Fruit fly (Drosophila melanogaster) whole organism, prepupa: ENCODE data around the gene Gr98b.

Experiments used
- CG10631 ChIP-seq: fragments of 200-800 bp; sonication (Bioruptor generic); optimal IDR thresholded peaks from 2 replicates; lab custom pipeline; 2016; ENCODE audit warnings: missing biosample characterization, missing genetic modification characterization
- CG10669 ChIP-seq: fragments of 200-800 bp; sonication (Bioruptor generic); optimal IDR thresholded peaks from 3 replicates; lab custom pipeline; 2018; ENCODE audit warnings: missing biosample characterization, mild to moderate bottlenecking, missing genetic modification characterization, moderate library complexity
- CG11762 ChIP-seq: fragments of 200-800 bp; sonication (Bioruptor generic); optimal IDR thresholded peaks from 3 replicates; lab custom pipeline; 2016; ENCODE audit warnings: missing biosample characterization, missing genetic modification characterization; ENCODE audit not compliant: insufficient read depth
- CG11902 ChIP-seq: fragments of 200-800 bp; sonication (Bioruptor generic); optimal IDR thresholded peaks from 3 replicates; lab custom pipeline; 2016; ENCODE audit warnings: missing biosample characterization, missing genetic modification characterization
- CG15336 ChIP-seq: fragments of 200-800 bp; sonication (Bioruptor generic); IDR thresholded peaks from 2 replicates; pipeline ENCODE4 v1.3.6; 2022; ENCODE audit warnings: missing biosample characterization, missing genetic modification characterization
- CG3032 ChIP-seq: fragments of 200-800 bp; optimal IDR thresholded peaks from 2 replicates; lab custom pipeline; 2019; ENCODE audit warnings: missing biosample characterization, mild to moderate bottlenecking, missing genetic modification characterization, moderate library complexity
- CG31627 ChIP-seq: fragments of 200-800 bp; sonication (Bioruptor generic); optimal IDR thresholded peaks from 3 replicates; lab custom pipeline; 2016; ENCODE audit warnings: missing biosample characterization, missing genetic modification characterization
- CG34406 ChIP-seq: fragments of 200-800 bp; sonication (Bioruptor generic); optimal IDR thresholded peaks from 3 replicates; lab custom pipeline; 2016; ENCODE audit warnings: missing biosample characterization, missing genetic modification characterization
- CG3919 ChIP-seq: fragments of 200-800 bp; sonication (Bioruptor generic); optimal IDR thresholded peaks from 3 replicates; lab custom pipeline; 2016; ENCODE audit warnings: missing biosample characterization, missing genetic modification characterization
- CG6792 ChIP-seq: fragments of 200-800 bp; sonication (Bioruptor generic); optimal IDR thresholded peaks from 3 replicates; lab custom pipeline; 2016; ENCODE audit warnings: missing biosample characterization, missing genetic modification characterization
- CG6854 ChIP-seq: fragments of 200-800 bp; sonication (Bioruptor generic); optimal IDR thresholded peaks from 2 replicates; lab custom pipeline; 2017; ENCODE audit warnings: missing biosample characterization, mild to moderate bottlenecking, missing genetic modification characterization
- CG7368 ChIP-seq: fragments of 200-800 bp; sonication (Bioruptor generic); optimal IDR thresholded peaks from 3 replicates; lab custom pipeline; 2016; ENCODE audit warnings: missing biosample characterization, missing genetic modification characterization
- CG8119 ChIP-seq: fragments of 200-800 bp; sonication (Bioruptor generic); IDR thresholded peaks from 3 replicates; pipeline ENCODE4 v1.3.6; 2022; ENCODE audit warnings: missing biosample characterization, missing genetic modification characterization
- CG8632 ChIP-seq: fragments of 200-800 bp; sonication (Bioruptor generic); optimal IDR thresholded peaks from 3 replicates; lab custom pipeline; 2016; ENCODE audit warnings: missing biosample characterization, missing genetic modification characterization
- CG9139 ChIP-seq: fragments of 200-800 bp; sonication (Bioruptor generic); optimal IDR thresholded peaks from 3 replicates; lab custom pipeline; 2017; ENCODE audit warnings: missing biosample characterization, mild to moderate bottlenecking, missing genetic modification characterization
- Eip75B ChIP-seq: fragments of 200-800 bp; sonication (Bioruptor generic); optimal IDR thresholded peaks from 3 replicates; lab custom pipeline; 2016; ENCODE audit warnings: missing biosample characterization, missing genetic modification characterization
- Eip78C ChIP-seq: fragments of 200-800 bp; sonication (Bioruptor generic); peaks from one replicate; lab custom pipeline; 2016; ENCODE audit warnings: missing biosample characterization, missing genetic modification characterization
- Ets21C ChIP-seq: fragments of 200-800 bp; sonication (Bioruptor generic); optimal IDR thresholded peaks from 3 replicates; lab custom pipeline; 2016; ENCODE audit warnings: missing biosample characterization, missing genetic modification characterization
- Ets96B ChIP-seq: fragments of 200-800 bp; optimal IDR thresholded peaks from 2 replicates; lab custom pipeline; 2019; ENCODE audit warnings: missing biosample characterization, mild to moderate bottlenecking, missing genetic modification characterization, moderate library complexity
- Gug ChIP-seq: fragments of 200-800 bp; sonication (Bioruptor generic); IDR thresholded peaks from 2 replicates; pipeline ENCODE4 v1.3.6; 2022; ENCODE audit warnings: missing biosample characterization, missing genetic modification characterization
- Hr38 ChIP-seq: sonication (Bioruptor generic); optimal IDR thresholded peaks from 2 replicates; lab custom pipeline; 2016; ENCODE audit warnings: missing biosample characterization, missing genetic modification characterization
- Hr39 ChIP-seq: fragments of 200-800 bp; sonication (Bioruptor generic); optimal IDR thresholded peaks from 2 replicates; lab custom pipeline; 2016; ENCODE audit warnings: missing biosample characterization, missing genetic modification characterization
- Lpt ChIP-seq: fragments of 200-800 bp; sonication (Bioruptor generic); optimal IDR thresholded peaks from 3 replicates; lab custom pipeline; 2016; ENCODE audit warnings: missing biosample characterization, missing genetic modification characterization
- Met ChIP-seq: fragments of 200-800 bp; sonication (Bioruptor generic); optimal IDR thresholded peaks from 3 replicates; lab custom pipeline; 2016; ENCODE audit warnings: missing biosample characterization, missing genetic modification characterization
- Smox ChIP-seq: fragments of 200-800 bp; sonication (Bioruptor generic); optimal IDR thresholded peaks from 3 replicates; lab custom pipeline; 2016; ENCODE audit warnings: missing biosample characterization, missing genetic modification characterization
- Sox102F ChIP-seq: fragments of 200-800 bp; sonication (Bioruptor generic); optimal IDR thresholded peaks from 2 replicates; lab custom pipeline; 2016; ENCODE audit warnings: missing biosample characterization, mild to moderate bottlenecking, missing genetic modification characterization
- Sox14 ChIP-seq: fragments of 200-800 bp; sonication (Bioruptor generic); optimal IDR thresholded peaks from 3 replicates; lab custom pipeline; 2016; ENCODE audit warnings: missing biosample characterization, missing genetic modification characterization
- Sox15 ChIP-seq: fragments of 200-800 bp; sonication (Bioruptor generic); optimal IDR thresholded peaks from 3 replicates; lab custom pipeline; 2016; ENCODE audit warnings: missing biosample characterization, missing genetic modification characterization
- cyc ChIP-seq: fragments of 200-800 bp; sonication (Bioruptor generic); optimal IDR thresholded peaks from 3 replicates; lab custom pipeline; 2016; ENCODE audit warnings: missing biosample characterization, missing genetic modification characterization
- dac ChIP-seq: fragments of 200-800 bp; sonication (Bioruptor generic); optimal IDR thresholded peaks from 2 replicates; lab custom pipeline; 2017; ENCODE audit warnings: missing biosample characterization, mild to moderate bottlenecking, missing genetic modification characterization
- dsx ChIP-seq: fragments of 200-800 bp; optimal IDR thresholded peaks from 3 replicates; lab custom pipeline; 2019; ENCODE audit warnings: missing biosample characterization, mild to moderate bottlenecking, missing genetic modification characterization, moderate library complexity; ENCODE audit not compliant: poor library complexity, severe bottlenecking
- eg ChIP-seq: fragments of 200-800 bp; sonication (Bioruptor generic); IDR thresholded peaks from 3 replicates; pipeline ENCODE4 v1.3.6; 2022; ENCODE audit warnings: missing biosample characterization, missing genetic modification characterization
- esn ChIP-seq: fragments of 200-800 bp; sonication (Bioruptor generic); optimal IDR thresholded peaks from 2 replicates; lab custom pipeline; 2016; ENCODE audit warnings: missing biosample characterization, mild to moderate bottlenecking, missing genetic modification characterization, moderate library complexity
- fd59A ChIP-seq: fragments of 200-800 bp; sonication (Bioruptor generic); optimal IDR thresholded peaks from 2 replicates; lab custom pipeline; 2017; ENCODE audit warnings: missing biosample characterization, mild to moderate bottlenecking, missing genetic modification characterization, missing genetic modification reagents
- fkh ChIP-seq: fragments of 200-800 bp; sonication (Bioruptor generic); optimal IDR thresholded peaks from 3 replicates; lab custom pipeline; 2017; ENCODE audit warnings: missing biosample characterization, mild to moderate bottlenecking, missing genetic modification characterization, moderate library complexity
- lz ChIP-seq: fragments of 200-800 bp; sonication (Bioruptor generic); optimal IDR thresholded peaks from 3 replicates; lab custom pipeline; 2016; ENCODE audit warnings: missing biosample characterization, missing genetic modification characterization
- net ChIP-seq: fragments of 200-800 bp; sonication (Bioruptor generic); optimal IDR thresholded peaks from 3 replicates; lab custom pipeline; 2016; ENCODE audit warnings: missing biosample characterization, missing genetic modification characterization
- pdm3 ChIP-seq: fragments of 200-800 bp; sonication (Bioruptor generic); optimal IDR thresholded peaks from 3 replicates; lab custom pipeline; 2016; ENCODE audit warnings: missing biosample characterization, missing genetic modification characterization
- salr ChIP-seq, 2 experiments: fragments of 200-800 bp; sonication (Bioruptor generic); optimal IDR thresholded peaks; 3 replicates each; lab custom pipeline; 2016 to 2018; ENCODE audit warnings: missing biosample characterization in 2 of 2, missing genetic modification characterization in 2 of 2, mild to moderate bottlenecking in 1 of 2
- spab ChIP-seq: fragments of 200-800 bp; sonication (Bioruptor generic); optimal IDR thresholded peaks from 2 replicates; lab custom pipeline; 2017; ENCODE audit warnings: missing biosample characterization, mild to moderate bottlenecking, missing genetic modification characterization, missing genetic modification reagents
- svp ChIP-seq: fragments of 200-800 bp; sonication (Bioruptor generic); peaks from one replicate; lab custom pipeline; 2016; ENCODE audit warnings: missing biosample characterization, missing genetic modification characterization
- topi ChIP-seq: fragments of 200-800 bp; sonication (Bioruptor generic); optimal IDR thresholded peaks from 3 replicates; lab custom pipeline; 2016; ENCODE audit warnings: missing biosample characterization, missing genetic modification characterization

Gene Gr98b

DNA sequence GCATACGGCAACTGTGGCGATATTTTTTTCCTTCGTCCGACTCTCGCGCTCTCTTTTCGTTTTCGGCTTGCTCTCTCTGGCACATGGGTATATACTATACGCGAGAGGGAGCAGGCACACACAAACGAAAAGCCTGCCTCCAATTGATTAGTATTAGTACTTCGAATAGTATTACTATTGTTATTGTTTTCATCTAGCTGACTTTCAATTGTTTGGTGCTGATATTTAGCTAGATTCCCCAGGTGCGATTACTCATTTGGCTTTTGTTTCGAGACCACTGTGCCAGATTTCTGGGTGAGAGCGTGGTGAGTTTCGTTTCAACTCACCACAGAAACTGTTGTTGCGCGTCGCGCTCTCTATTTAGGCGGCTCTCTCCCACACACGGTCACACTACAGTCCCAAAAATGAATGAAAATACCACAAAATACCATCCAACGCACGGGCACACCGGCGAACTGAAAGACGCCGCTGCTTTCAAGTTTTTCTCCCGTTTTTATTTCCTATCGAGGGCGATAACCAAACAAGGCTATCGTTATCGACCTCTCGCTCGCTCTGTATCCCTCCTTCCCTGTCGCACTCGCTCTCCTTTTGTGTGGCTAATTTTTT is 39.1 kb downstream of the Gr98b start (continued):
- peak; percentile 23 to 62 for TF ChIP-seq salr (GFP tag; optimal IDR thresholded peaks at IDR 0.05; lab: Kevin White, UChicago)
- peak; percentile 79 for TF ChIP-seq Sox14 (GFP tag; lab: Kevin White, UChicago)
- no peak for TF ChIP-seq CG8119 (GFP tag; lab: Robert Waterston, UW)
- TF ChIP-seq Ets96B: peak; percentile 70
- peak; percentile 67 for TF ChIP-seq CG10669 (GFP tag; lab: Kevin White, UChicago)
- peak; percentile 64 for TF ChIP-seq CG9139 (GFP tag; lab: Kevin White, UChicago)
- no peak for TF ChIP-seq Smox (GFP tag; lab: Kevin White, UChicago)
- TF ChIP-seq Sox102F (GFP tag; lab: Kevin White, UChicago): peak; percentile 88
- TF ChIP-seq dac: no peak
- TF ChIP-seq CG15336 (GFP tag; lab: Robert Waterston, UW): no peak
- TF ChIP-seq Lpt: peak; percentile 69
- TF ChIP-seq fd59A (GFP tag; lab: Kevin White, UChicago): no peak
- TF ChIP-seq Eip75B (GFP tag; lab: Kevin White, UChicago): peak; percentile 86
- peak; percentile 43 for TF ChIP-seq CG10631 (GFP tag; lab: Kevin White, UChicago)
- TF ChIP-seq Gug (GFP tag; lab: Robert Waterston, UW): no peak
- TF ChIP-seq CG34406: peak; percentile 69
- TF ChIP-seq CG3919: peak; percentile 80
- TF ChIP-seq Hr38 (GFP tag; lab: Kevin White, UChicago): no peak
- TF ChIP-seq Sox15 (GFP tag; lab: Kevin White, UChicago): peak; percentile 30
- TF ChIP-seq fkh: no peak
- peak; percentile 65 for TF ChIP-seq CG31627 (GFP tag; lab: Kevin White, UChicago)
- no peak for TF ChIP-seq eg (GFP tag; lab: Robert Waterston, UW)
- TF ChIP-seq, all 60 proteins: peak for 46

DNA sequence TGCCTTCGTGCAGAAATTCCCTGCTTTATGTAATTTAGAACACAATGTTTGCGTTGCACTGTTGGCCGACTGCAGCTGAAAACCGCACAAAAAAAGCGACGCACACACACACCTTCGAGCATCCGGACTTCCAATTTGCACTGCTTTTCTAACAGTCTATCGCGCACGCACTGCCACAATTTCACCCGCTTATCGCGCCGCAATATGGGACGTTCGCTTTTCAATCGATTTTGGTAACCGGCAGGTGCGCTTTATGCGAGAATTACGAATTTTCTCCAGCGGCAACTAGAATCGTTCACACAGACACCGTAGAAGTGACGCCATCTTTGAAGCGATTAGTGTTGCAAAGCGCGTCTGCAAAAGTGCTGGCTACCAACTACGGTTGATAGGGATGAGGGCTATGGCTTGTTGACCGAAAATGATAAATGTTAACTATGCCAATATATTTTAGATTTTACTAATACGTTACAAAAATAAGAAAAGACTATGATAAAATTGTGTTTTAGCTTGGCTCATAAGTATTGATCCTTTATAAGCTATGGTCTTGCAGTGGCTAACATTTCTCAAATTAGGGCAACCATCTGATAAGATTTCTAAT is 39.7 kb downstream of the Gr98b start, which contains the start of gene wdb:
TSS of gene wdb (minus strand) at position 352 of the 598 bp plus-strand sequence.
- peak in 1 of 2 experiments; percentile 29 for TF ChIP-seq salr (GFP tag; optimal IDR thresholded peaks at IDR 0.05; lab: Kevin White, UChicago)
- TF ChIP-seq Met: peak; percentile 60
- TF ChIP-seq esn (GFP tag; lab: Kevin White, UChicago): peak; percentile 71
- TF ChIP-seq CG3919: peak; percentile 72
- TF ChIP-seq pdm3: peak; percentile 66
- peak; percentile 9 for TF ChIP-seq CG11762 (GFP tag; lab: Kevin White, UChicago)
- peak; percentile 51 for TF ChIP-seq topi (GFP tag; lab: Kevin White, UChicago)
- TF ChIP-seq Smox (GFP tag; lab: Kevin White, UChicago): peak; percentile 35
- TF ChIP-seq CG10631 (GFP tag; lab: Kevin White, UChicago): no peak
- no peak for TF ChIP-seq CG8632
- no peak for TF ChIP-seq Eip75B (GFP tag; lab: Kevin White, UChicago)
- TF ChIP-seq Sox102F (GFP tag; lab: Kevin White, UChicago): peak; percentile 56
- TF ChIP-seq CG3032 (tag; lab: Kevin White, UChicago): peak; percentile 29
- peak; percentile 73 for TF ChIP-seq Sox14 (GFP tag; lab: Kevin White, UChicago)
- no peak for TF ChIP-seq dsx (GFP tag; lab: Kevin White, UChicago)
- peak; percentile 65 for TF ChIP-seq Ets21C (GFP tag; lab: Kevin White, UChicago)
- TF ChIP-seq Hr39 (GFP tag; lab: Kevin White, UChicago): peak; percentile 70
- TF ChIP-seq CG31627 (GFP tag; lab: Kevin White, UChicago): peak; percentile 74
- TF ChIP-seq cyc (GFP tag; lab: Kevin White, UChicago): peak; percentile 68
- peak; percentile 31 for TF ChIP-seq CG34406
- TF ChIP-seq CG7368 (GFP tag; lab: Kevin White, UChicago): peak; percentile 48
- peak; percentile 33 for TF ChIP-seq CG6792
- TF ChIP-seq CG6854 (GFP tag; lab: Kevin White, UChicago): peak; percentile 33
- peak; percentile 53 for TF ChIP-seq svp (GFP tag; lab: Kevin White, UChicago)
- TF ChIP-seq net (GFP tag; lab: Kevin White, UChicago): peak; percentile 52
- peak; percentile 73 for TF ChIP-seq Eip78C (GFP tag; lab: Kevin White, UChicago)
- TF ChIP-seq CG11902 (GFP tag; lab: Kevin White, UChicago): peak; percentile 19
- TF ChIP-seq Lpt: no peak
- TF ChIP-seq spab (GFP tag; lab: Kevin White, UChicago): no peak
- TF ChIP-seq Hr38 (GFP tag; lab: Kevin White, UChicago): no peak
- TF ChIP-seq CG15336 (GFP tag; lab: Robert Waterston, UW): no peak
- TF ChIP-seq lz (GFP tag; lab: Kevin White, UChicago): peak; percentile 71
